Fruit fly (Drosophila melanogaster) whole organism, prepupa: ENCODE results near the gene TwdlY.

ENCODE experiments used
- CG10669 ChIP-seq: fragments of 200-800 bp; sonication (Bioruptor generic); optimal IDR thresholded peaks from 3 replicates; lab custom pipeline; 2018; ENCODE audit warnings: missing biosample characterization, mild to moderate bottlenecking, missing genetic modification characterization, moderate library complexity
- Eip78C ChIP-seq: fragments of 200-800 bp; sonication (Bioruptor generic); peaks from one replicate; lab custom pipeline; 2016; ENCODE audit warnings: missing biosample characterization, missing genetic modification characterization
- Sox102F ChIP-seq: fragments of 200-800 bp; sonication (Bioruptor generic); optimal IDR thresholded peaks from 2 replicates; lab custom pipeline; 2016; ENCODE audit warnings: missing biosample characterization, mild to moderate bottlenecking, missing genetic modification characterization

dm6 chrX:16737878-16738277 lies 3.1 kb downstream of the TwdlY start, which contains the start of gene TwdlZ:
- TF ChIP-seq Sox102F (no peak), CG10669 (no peak), Eip78C (GFP tag; lab: Kevin White, UChicago) (no peak)
